Fruit fly (Drosophila melanogaster): Measurements from ENCODE around the gene vkg.

dm6 chr2L:5010784-5011260, 17.2 kb downstream of the vkg start, which contains the start of the genes CG31917, Tfb5 and SelT:
- peak; percentile 50 for TF ChIP-seq Sox14 (GFP tag; optimal IDR thresholded peaks at IDR 0.05)
- peak; percentile 58 for TF ChIP-seq cyc (GFP tag; optimal IDR thresholded peaks at IDR 0.05)
- no peak for TF ChIP-seq Hr38 (GFP tag; optimal IDR thresholded peaks at IDR 0.05)
- TF ChIP-seq Lpt (GFP tag; optimal IDR thresholded peaks at IDR 0.05): no peak
- TF ChIP-seq CG16779 (tag; optimal IDR thresholded peaks at IDR 0.05): no peak
- TF ChIP-seq CG6854 (GFP tag; optimal IDR thresholded peaks at IDR 0.05): no peak
- TF ChIP-seq eg (GFP tag; IDR thresholded peaks at IDR 0.05): peak; percentile 63; the same call in 2 of the 3 replicates
- peak; percentile 73 for TF ChIP-seq esn (GFP tag; optimal IDR thresholded peaks at IDR 0.05)
- no peak for TF ChIP-seq OdsH (GFP tag; optimal IDR thresholded peaks at IDR 0.05)
- TF ChIP-seq topi (GFP tag; optimal IDR thresholded peaks at IDR 0.05): peak; percentile 43
- TF ChIP-seq CG7368 (GFP tag; optimal IDR thresholded peaks at IDR 0.05): no peak
- TF ChIP-seq CG11294 (GFP tag; IDR thresholded peaks at IDR 0.05): no peak
- TF ChIP-seq CG8632 (GFP tag; optimal IDR thresholded peaks at IDR 0.05): no peak
- TF ChIP-seq CG34406 (GFP tag; optimal IDR thresholded peaks at IDR 0.05): peak; percentile 5

Measured in whole organism, prepupa.